Fruit fly (Drosophila melanogaster) whole organism, embryonic: ENCODE measurements around the gene Src64B.

Experiments
- ase ChIP-seq: fragments of 200-800 bp; sonication (Bioruptor generic); IDR thresholded peaks from 3 replicates; pipeline ENCODE4 v1.3.6; 2022; ENCODE audit warnings: missing biosample characterization, missing genetic modification characterization
- sob ChIP-seq: fragments of 200-800 bp; sonication (Bioruptor generic); IDR thresholded peaks from 2 replicates; pipeline ENCODE4 v1.3.6; 2022; ENCODE audit warnings: missing biosample characterization, missing genetic modification characterization

DNA sequence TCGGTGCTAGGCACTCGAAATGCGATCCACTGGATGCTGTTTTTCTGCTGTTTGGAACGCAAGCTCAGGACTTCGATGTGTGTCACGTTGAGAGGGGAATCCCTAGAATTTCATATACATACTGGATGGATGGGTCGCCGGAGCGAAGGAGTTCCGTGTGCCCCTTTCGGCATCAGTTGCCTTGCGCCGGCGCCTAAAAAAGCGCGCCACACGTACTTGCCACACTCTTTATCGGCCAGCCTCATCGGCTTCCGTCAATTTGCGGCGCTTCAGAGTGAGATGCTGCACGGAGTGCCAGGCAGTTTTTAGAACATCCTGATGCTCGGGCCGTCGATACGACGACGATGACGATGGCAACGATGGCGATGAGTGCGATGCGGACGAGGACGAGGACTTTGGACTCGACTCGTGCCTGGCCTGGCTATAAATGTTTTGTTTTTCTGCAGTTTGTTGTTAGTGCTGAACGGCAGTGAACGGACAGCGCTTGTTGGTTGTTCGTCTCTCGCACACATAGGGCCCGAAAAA lies 69.1 kb downstream of the Src64B start:
- TF ChIP-seq ase (GFP tag; lab: Robert Waterston, UW) (no peak), sob (no peak)
